Fruit fly (Drosophila melanogaster) whole organism, embryonic: ENCODE data around the gene gl.

Experiments used
- ATbp ChIP-seq: fragments of 200-800 bp; sonication (Bioruptor generic); optimal IDR thresholded peaks from 2 replicates; lab custom pipeline; 2017; ENCODE audit warnings: missing biosample characterization, mild to moderate bottlenecking, missing genetic modification characterization, missing genetic modification reagents
- Atf6 ChIP-seq: fragments of 200-800 bp; sonication (Bioruptor generic); IDR thresholded peaks from 2 replicates; pipeline ENCODE4 v1.3.6; 2022; ENCODE audit warnings: missing biosample characterization, missing genetic modification characterization
- CG10147 ChIP-seq: fragments of 200-800 bp; sonication (Bioruptor generic); optimal IDR thresholded peaks from 2 replicates; lab custom pipeline; 2019; ENCODE audit warnings: missing biosample characterization, mild to moderate bottlenecking, missing genetic modification characterization, moderate library complexity
- CG10543 ChIP-seq: fragments of 200-800 bp; sonication (Bioruptor generic); optimal IDR thresholded peaks from 3 replicates; lab custom pipeline; 2017; ENCODE audit warnings: missing biosample characterization, mild to moderate bottlenecking, missing genetic modification characterization, moderate library complexity
- CG11247 ChIP-seq: fragments of 200-800 bp; sonication (Bioruptor generic); IDR thresholded peaks from 2 replicates; pipeline ENCODE4 v1.3.6; 2022; ENCODE audit warnings: missing biosample characterization, missing genetic modification characterization
- CG11560 ChIP-seq: fragments of 200-800 bp; sonication (Bioruptor generic); IDR thresholded peaks from 3 replicates; pipeline ENCODE4 v1.3.6; 2022; ENCODE audit warnings: missing biosample characterization, missing genetic modification characterization
- CG13624 ChIP-seq: fragments of 200-800 bp; sonication (Bioruptor generic); optimal IDR thresholded peaks from 2 replicates; lab custom pipeline; 2016; ENCODE audit warnings: missing biosample characterization, missing genetic modification characterization
- CG13775 ChIP-seq: fragments of 200-800 bp; sonication (Bioruptor generic); optimal IDR thresholded peaks from 3 replicates; lab custom pipeline; 2017; ENCODE audit warnings: missing biosample characterization, mild to moderate bottlenecking, missing genetic modification characterization
- CG14667 ChIP-seq: fragments of 200-800 bp; sonication (Bioruptor generic); IDR thresholded peaks from 2 replicates; pipeline ENCODE4 v1.3.6; 2022; ENCODE audit warnings: missing biosample characterization, missing genetic modification characterization
- CG15601 ChIP-seq: fragments of 200-800 bp; sonication (Bioruptor generic); optimal IDR thresholded peaks from 3 replicates; lab custom pipeline; 2019; ENCODE audit warnings: missing biosample characterization, mild to moderate bottlenecking, missing genetic modification characterization, moderate library complexity
- CG17186 ChIP-seq: fragments of 200-800 bp; sonication (Bioruptor generic); optimal IDR thresholded peaks from 3 replicates; lab custom pipeline; 2017; ENCODE audit warnings: missing biosample characterization, missing genetic modification reagents, missing genetic modification characterization
- CG4360 ChIP-seq: fragments of 200-800 bp; sonication (Bioruptor generic); IDR thresholded peaks from 2 replicates; pipeline ENCODE4 v1.3.6; 2022; ENCODE audit warnings: missing biosample characterization, missing genetic modification characterization
- CG6683 ChIP-seq: fragments of 200-800 bp; sonication (Bioruptor generic); optimal IDR thresholded peaks from 2 replicates; lab custom pipeline; 2017; ENCODE audit warnings: missing biosample characterization, mild to moderate bottlenecking, missing genetic modification characterization, missing genetic modification reagents
- CG6689 ChIP-seq: fragments of 200-800 bp; sonication (Bioruptor generic); IDR thresholded peaks from 2 replicates; pipeline ENCODE4 v1.3.6; 2022; ENCODE audit warnings: missing biosample characterization, missing genetic modification characterization
- CG6791 ChIP-seq: fragments of 200-800 bp; sonication (Bioruptor generic); IDR thresholded peaks from 3 replicates; pipeline ENCODE4 v1.3.6; 2022; ENCODE audit warnings: missing biosample characterization, missing genetic modification characterization; ENCODE audit not compliant: partially characterized antibody
- CG7963 ChIP-seq: fragments of 200-800 bp; sonication (Bioruptor generic); IDR thresholded peaks from 3 replicates; pipeline ENCODE4 v1.3.6; 2022; ENCODE audit warnings: missing biosample characterization, missing genetic modification characterization; ENCODE audit not compliant: partially characterized antibody
- CG9876 ChIP-seq: fragments of 200-800 bp; sonication (Bioruptor generic); optimal IDR thresholded peaks from 2 replicates; lab custom pipeline; 2016; ENCODE audit warnings: missing biosample characterization, missing genetic modification characterization
- CrebB ChIP-seq: fragments of 200-800 bp; sonication (Bioruptor generic); optimal IDR thresholded peaks from 3 replicates; lab custom pipeline; 2018; ENCODE audit warnings: missing biosample characterization, mild to moderate bottlenecking, missing genetic modification characterization
- D19A ChIP-seq: fragments of 200-800 bp; optimal IDR thresholded peaks from 3 replicates; lab custom pipeline; 2019; ENCODE audit warnings: missing biosample characterization, mild to moderate bottlenecking, missing genetic modification characterization, moderate library complexity
- HLHmδ ChIP-seq: fragments of 200-800 bp; sonication (Bioruptor generic); optimal IDR thresholded peaks from 2 replicates; lab custom pipeline; 2018; ENCODE audit warnings: missing biosample characterization, mild to moderate bottlenecking, missing genetic modification characterization, moderate library complexity
- Mad ChIP-seq: fragments of 200-800 bp; sonication (Bioruptor generic); optimal IDR thresholded peaks from 2 replicates; lab custom pipeline; 2016; ENCODE audit warnings: missing biosample characterization, missing genetic modification characterization
- Med ChIP-seq: fragments of 200-800 bp; sonication (Bioruptor generic); peaks from one replicate; lab custom pipeline; 2016; ENCODE audit warnings: missing biosample characterization, missing genetic modification characterization, mild to moderate bottlenecking, inconsistent platforms, moderate library complexity
- NC2α ChIP-seq: fragments of 200-800 bp; sonication (Bioruptor generic); optimal IDR thresholded peaks from 2 replicates; lab custom pipeline; 2016; ENCODE audit warnings: missing biosample characterization, missing genetic modification characterization
- Ssrp ChIP-seq: fragments of 200-800 bp; sonication (Bioruptor generic); optimal IDR thresholded peaks from 2 replicates; lab custom pipeline; 2018; ENCODE audit warnings: missing biosample characterization, mild to moderate bottlenecking, missing genetic modification characterization, moderate library complexity
- bbx ChIP-seq: fragments of 200-800 bp; sonication (Bioruptor generic); IDR thresholded peaks from 2 replicates; pipeline ENCODE4 v1.3.6; 2022; ENCODE audit warnings: missing biosample characterization, missing genetic modification characterization; ENCODE audit not compliant: partially characterized antibody
- cg ChIP-seq: fragments of 200-800 bp; sonication (Bioruptor generic); optimal IDR thresholded peaks from 3 replicates; lab custom pipeline; 2019; ENCODE audit warnings: missing biosample characterization, mild to moderate bottlenecking, missing genetic modification characterization, moderate library complexity
- dan ChIP-seq: fragments of 200-800 bp; sonication (Bioruptor generic); IDR thresholded peaks from 2 replicates; pipeline ENCODE4 v1.3.6; 2022; ENCODE audit warnings: missing biosample characterization, missing genetic modification characterization
- dysf ChIP-seq: fragments of 200-800 bp; sonication (Bioruptor generic); IDR thresholded peaks from 3 replicates; pipeline ENCODE4 v1.3.6; 2022; ENCODE audit warnings: missing biosample characterization, missing genetic modification characterization
- fru ChIP-seq: fragments of >200 bp; optimal IDR thresholded peaks from 2 replicates; lab custom pipeline; 2017
- gem ChIP-seq: fragments of 200-800 bp; sonication (Bioruptor generic); optimal IDR thresholded peaks from 2 replicates; lab custom pipeline; 2019; ENCODE audit warnings: missing biosample characterization, mild to moderate bottlenecking, missing genetic modification characterization, moderate library complexity
- gfzf ChIP-seq: fragments of 200-800 bp; sonication (Bioruptor generic); optimal IDR thresholded peaks from 2 replicates; lab custom pipeline; 2016; ENCODE audit warnings: missing biosample characterization, mild to moderate bottlenecking, missing genetic modification characterization, moderate library complexity
- gt ChIP-seq: fragments of 200-800 bp; sonication (Bioruptor generic); IDR thresholded peaks from 2 replicates; pipeline ENCODE4 v1.3.6; 2022; ENCODE audit warnings: missing biosample characterization, missing genetic modification characterization
- h ChIP-seq: fragments of >200 bp; optimal IDR thresholded peaks from 2 replicates; lab custom pipeline; 2017
- insv ChIP-seq, 2 experiments: fragments of 200-800 bp; sonication (Bioruptor generic); optimal IDR thresholded peaks; 3 replicates each; lab custom pipeline; 2016 to 2018; ENCODE audit warnings: missing biosample characterization in 2 of 2, missing genetic modification characterization in 2 of 2
- jumu ChIP-seq: fragments of 200-800 bp; sonication (Bioruptor generic); optimal IDR thresholded peaks from 3 replicates; lab custom pipeline; 2016; ENCODE audit warnings: missing biosample characterization, missing genetic modification characterization
- lmd ChIP-seq: fragments of 200-800 bp; sonication (Bioruptor generic); IDR thresholded peaks from 2 replicates; pipeline ENCODE4 v1.3.6; 2022; ENCODE audit warnings: missing biosample characterization, missing genetic modification characterization
- mld ChIP-seq: fragments of 200-800 bp; sonication (Bioruptor generic); IDR thresholded peaks from 3 replicates; pipeline ENCODE4 v1.3.6; 2022; ENCODE audit warnings: missing biosample characterization, missing genetic modification characterization; ENCODE audit not compliant: partially characterized antibody
- nom ChIP-seq: fragments of 200-800 bp; sonication (Bioruptor generic); optimal IDR thresholded peaks from 2 replicates; lab custom pipeline; 2017; ENCODE audit warnings: missing biosample characterization, missing genetic modification characterization, mild to moderate bottlenecking, moderate library complexity, missing genetic modification reagents
- pros ChIP-seq: fragments of 200-800 bp; sonication (Bioruptor generic); optimal IDR thresholded peaks from 3 replicates; lab custom pipeline; 2019; ENCODE audit warnings: missing biosample characterization, mild to moderate bottlenecking, missing genetic modification characterization, moderate library complexity
- rib ChIP-seq: fragments of 200-800 bp; sonication (Bioruptor generic); IDR thresholded peaks from 2 replicates; pipeline ENCODE4 v1.3.6; 2022; ENCODE audit warnings: missing biosample characterization, missing genetic modification characterization
- ro ChIP-seq: fragments of 200-800 bp; sonication (Bioruptor generic); IDR thresholded peaks from 2 replicates; pipeline ENCODE4 v1.3.6; 2022; ENCODE audit warnings: missing biosample characterization, missing genetic modification characterization
- row ChIP-seq: fragments of 200-800 bp; sonication (Bioruptor generic); IDR thresholded peaks from 3 replicates; pipeline ENCODE4 v1.3.6; 2022; ENCODE audit warnings: missing biosample characterization, missing genetic modification characterization
- slou ChIP-seq: fragments of 200-800 bp; sonication (Bioruptor generic); optimal IDR thresholded peaks from 3 replicates; lab custom pipeline; 2016; ENCODE audit warnings: missing biosample characterization, missing genetic modification characterization
- sr ChIP-seq: fragments of 200-800 bp; sonication (Bioruptor generic); IDR thresholded peaks from 3 replicates; pipeline ENCODE4 v1.3.6; 2022; ENCODE audit warnings: missing biosample characterization, missing genetic modification characterization
- stwl ChIP-seq: fragments of 200-800 bp; sonication (Bioruptor generic); optimal IDR thresholded peaks from 3 replicates; lab custom pipeline; 2018; ENCODE audit warnings: missing biosample characterization, mild to moderate bottlenecking, missing genetic modification characterization, moderate library complexity
- tap ChIP-seq: fragments of 200-800 bp; optimal IDR thresholded peaks from 3 replicates; lab custom pipeline; 2019; ENCODE audit warnings: missing biosample characterization, mild to moderate bottlenecking, missing genetic modification characterization, moderate library complexity
- trh ChIP-seq: fragments of 200-800 bp; sonication (Bioruptor generic); optimal IDR thresholded peaks from 2 replicates; lab custom pipeline; 2016; ENCODE audit warnings: missing biosample characterization, missing genetic modification characterization
- vnd ChIP-seq: fragments of 200-800 bp; sonication (Bioruptor generic); IDR thresholded peaks from 3 replicates; pipeline ENCODE4 v1.3.6; 2022; ENCODE audit warnings: missing biosample characterization, missing genetic modification characterization; ENCODE audit not compliant: partially characterized antibody

The gl gene

DNA sequence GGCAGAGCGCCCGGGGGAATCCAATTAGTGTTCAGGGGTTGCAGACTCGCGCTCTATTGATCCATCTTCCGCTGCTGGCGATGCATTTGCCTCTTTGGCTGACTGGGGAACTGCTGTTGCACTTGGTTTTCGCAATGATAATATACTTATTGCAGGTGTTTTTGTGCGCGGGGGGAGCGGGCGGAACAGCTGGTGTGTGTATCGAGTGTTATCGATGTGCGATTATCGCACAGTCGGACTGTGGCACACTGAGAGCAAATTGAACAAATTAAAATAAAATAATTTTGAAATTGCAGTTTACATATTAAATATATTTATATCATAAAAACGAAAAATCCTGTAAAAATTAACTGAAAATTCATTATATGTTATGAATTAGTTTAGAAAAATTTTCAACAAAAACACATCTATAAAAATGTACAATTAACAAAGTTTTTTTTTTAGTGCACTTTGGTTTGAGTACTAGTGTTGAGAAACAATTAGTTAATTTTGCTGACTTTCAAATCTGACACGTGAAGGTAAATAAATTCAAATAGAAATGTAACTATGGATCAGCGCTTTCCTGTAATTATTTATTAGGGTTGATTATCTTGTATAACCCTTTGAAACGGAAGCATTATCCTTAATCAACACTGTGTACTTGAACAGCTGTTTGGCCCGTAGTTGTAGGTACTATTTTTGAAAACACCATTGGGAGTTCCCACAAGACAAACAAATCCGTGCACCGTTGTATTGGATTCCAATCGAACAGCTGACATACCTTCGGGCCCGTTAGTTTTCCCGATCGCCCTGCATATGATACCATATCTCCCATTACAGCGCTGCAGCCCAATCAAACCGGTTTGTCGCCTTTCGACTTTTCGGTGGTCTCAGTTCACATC lies 30.3 kb upstream of the gl start, which contains the start of the genes Wdr37 and koko (continued):
- TF ChIP-seq CG10147 (GFP tag; lab: Kevin White, UChicago) (peak; percentile 94), CG6683 (peak; percentile 94), CG14667 (GFP tag; lab: Robert Waterston, UW) (peak; percentile 99), D19A (tag; lab: Kevin White, UChicago) (peak; percentile 94), dysf (peak; percentile 99), Med (peak; percentile 94), ro (GFP tag; lab: Robert Waterston, UW) (peak; percentile 97), CrebB (peak; percentile 90), CG10543 (GFP tag; lab: Kevin White, UChicago) (peak; percentile 96), gfzf (peak; percentile 8), CG11247 (GFP tag; lab: Robert Waterston, UW) (peak; percentile 97), slou (GFP tag; lab: Kevin White, UChicago) (peak; percentile 94), h (no peak), CG6689 (GFP tag; lab: Robert Waterston, UW) (peak; percentile 99), CG7963 (GFP tag; lab: Robert Waterston, UW) (peak; percentile 35; the same call in 1 of the 3 replicates), NC2α (GFP tag; lab: Kevin White, UChicago) (peak; percentile 52), cg (GFP tag; lab: Kevin White, UChicago) (no peak), gem (tag; lab: Kevin White, UChicago) (peak; percentile 99), CG4360 (peak; percentile 60; the same call in 1 of the 2 replicates), vnd (GFP tag; lab: Robert Waterston, UW) (no peak; the same call in 1 of the 3 replicates), CG15601 (tag; lab: Kevin White, UChicago) (peak; percentile 96), CG11560 (tag; lab: Robert Waterston, UW) (peak; percentile 94), insv (GFP tag; optimal IDR thresholded peaks at IDR 0.05; lab: Kevin White, UChicago) (peak in 1 of 2 experiments; percentile 85), nom (peak; percentile 89), bbx (GFP tag; lab: Robert Waterston, UW) (peak; percentile 52; the same call in 1 of the 2 replicates), gt (GFP tag; lab: Robert Waterston, UW) (peak; percentile 93), CG9876 (GFP tag; lab: Kevin White, UChicago) (peak; percentile 42), tap (tag; lab: Kevin White, UChicago) (peak; percentile 94), CG13624 (GFP tag; lab: Kevin White, UChicago) (peak; percentile 79), row (GFP tag; lab: Robert Waterston, UW) (peak; percentile 99), pros (GFP tag; lab: Kevin White, UChicago) (peak; percentile 57), CG17186 (peak; percentile 78), sr (GFP tag; lab: Robert Waterston, UW) (peak; percentile 50; the same call in 1 of the 3 replicates), rib (GFP tag; lab: Robert Waterston, UW) (peak; percentile 97), HLHmδ (GFP tag; lab: Kevin White, UChicago) (no peak), ATbp (GFP tag; lab: Kevin White, UChicago) (peak; percentile 89), stwl (tag; lab: Kevin White, UChicago) (peak; percentile 94), fru (no peak), mld (GFP tag; lab: Robert Waterston, UW) (no peak), Mad (GFP tag; lab: Kevin White, UChicago) (peak; percentile 65), dan (GFP tag; lab: Robert Waterston, UW) (peak; percentile 91), trh (GFP tag; lab: Kevin White, UChicago) (peak; percentile 93), lmd (peak; percentile 98), CG6791 (GFP tag; lab: Robert Waterston, UW) (peak; percentile 55; the same call in 2 of the 3 replicates), CG13775 (GFP tag; lab: Kevin White, UChicago) (peak; percentile 98), Ssrp (tag; lab: Kevin White, UChicago) (peak; percentile 97), Atf6 (peak; percentile 98), jumu (GFP tag; lab: Kevin White, UChicago) (peak; percentile 55)
